Worm (Caenorhabditis elegans): ENCODE results near the gene rps-21.

- no peak for TF ChIP-seq unc-39 (tag; optimal IDR thresholded peaks at IDR 0.05)
- TF ChIP-seq tbx-8 (GFP tag; optimal IDR thresholded peaks at IDR 0.05): no peak
- TF ChIP-seq pha-4 (tag; optimal IDR thresholded peaks at IDR 0.05): no peak
- no peak for TF ChIP-seq snpc-4 (tag; optimal IDR thresholded peaks at IDR 0.05)
- no peak for TF ChIP-seq lsy-2 (tag; optimal IDR thresholded peaks at IDR 0.05)
- no peak for TF ChIP-seq nhr-28 (tag; optimal IDR thresholded peaks at IDR 0.05)
- no peak for TF ChIP-seq ztf-11 (tag; optimal IDR thresholded peaks at IDR 0.05)
Measured at ce11 chrIII:7197973-7198372, 8.5 kb upstream of the rps-21 start, which contains the start of gene exos-9.

Data from whole organism, mixed stage, embryonic.